Worm (Caenorhabditis elegans) whole organism, mixed stage, embryonic: Measurements from ENCODE around the gene srh-109.

Source experiments
- drap-1 ChIP-seq: fragments of 200-800 bp; sonication (Bioruptor generic); optimal IDR thresholded peaks from 3 replicates; lab custom pipeline; 2018; ENCODE audit warnings: mild to moderate bottlenecking, missing genetic modification characterization, missing compliant biosample characterization
- nhr-237 ChIP-seq: fragments of 150-350 bp; optimal IDR thresholded peaks from 2 replicates; lab custom pipeline; 2014; ENCODE audit warnings: missing biosample characterization, missing genetic modification characterization

- TF ChIP-seq nhr-237 (tag; lab: Kevin White, UChicago) = no peak
- no peak for TF ChIP-seq drap-1 (GFP tag; lab: Kevin White, UChicago)
Measured at ce11 chrV:17242552-17242951, 22.3 kb upstream of the srh-109 start, which contains the start of gene Y68A4B.3.
